Worm (Caenorhabditis elegans) whole organism, L3 larva: ENCODE results near the gene mig-38.

ENCODE experiments used
- R02D3.7 ChIP-seq: fragments of 150-350 bp; optimal IDR thresholded peaks from 2 replicates; lab custom pipeline; 2014; ENCODE audit warnings: missing biosample characterization, missing genetic modification characterization
- ZK546.5 ChIP-seq: sonication (generic microtip); optimal IDR thresholded peaks from 2 replicates; lab custom pipeline; 2017; ENCODE audit warnings: missing biosample characterization, missing genetic modification characterization
- aly-2 ChIP-seq: fragments of 150-350 bp; optimal IDR thresholded peaks from 2 replicates; lab custom pipeline; 2014; ENCODE audit warnings: missing biosample characterization, missing genetic modification characterization
- ama-1 ChIP-seq: fragments of 150-350 bp; optimal IDR thresholded peaks from 2 replicates; lab custom pipeline; 2018
- ceh-16 ChIP-seq: sonication (generic microtip); optimal IDR thresholded peaks from 2 replicates; lab custom pipeline; 2017; ENCODE audit warnings: missing biosample characterization, missing genetic modification characterization
- ceh-28 ChIP-seq: fragments of 150-350 bp; optimal IDR thresholded peaks from 2 replicates; lab custom pipeline; 2014; ENCODE audit warnings: missing biosample characterization, missing genetic modification reagents, missing genetic modification characterization
- ceh-82 ChIP-seq: fragments of 150-350 bp; optimal IDR thresholded peaks from 2 replicates; lab custom pipeline; 2014; ENCODE audit warnings: missing biosample characterization, missing genetic modification characterization
- ceh-9 ChIP-seq: sonication (generic microtip); optimal IDR thresholded peaks from 2 replicates; lab custom pipeline; 2018; ENCODE audit warnings: missing biosample characterization, missing genetic modification characterization
- daf-12 ChIP-seq: fragments of 150-350 bp; optimal IDR thresholded peaks from 2 replicates; lab custom pipeline; 2014; ENCODE audit warnings: missing biosample characterization, missing genetic modification reagents, missing genetic modification characterization
- egl-27 ChIP-seq: sonication (generic microtip); optimal IDR thresholded peaks from 4 replicates; lab custom pipeline; 2017; ENCODE audit warnings: missing biosample characterization, missing genetic modification reagents, missing genetic modification characterization
- egl-5 ChIP-seq: fragments of 150-350 bp; optimal IDR thresholded peaks from 2 replicates; lab custom pipeline; 2017; ENCODE audit warnings: missing biosample characterization, missing genetic modification reagents, missing genetic modification characterization, inconsistent platforms
- elt-1 ChIP-seq: fragments of 150-350 bp; optimal IDR thresholded peaks from 2 replicates; lab custom pipeline; 2014; ENCODE audit warnings: missing biosample characterization, missing genetic modification characterization
- elt-2 ChIP-seq: sonication (generic microtip); optimal IDR thresholded peaks from 2 replicates; lab custom pipeline; 2016; ENCODE audit warnings: missing genetic modification reagents, mild to moderate bottlenecking, missing genetic modification characterization, missing compliant biosample characterization
- elt-3 ChIP-seq, 3 experiments: fragments of 150-350 bp in 1 of 3; sonication (generic microtip) in 2 of 3; optimal IDR thresholded peaks; 2 replicates in 2 of 3; 4 replicates in 1 of 3; lab custom pipeline; 2014 to 2017; ENCODE audit warnings: missing biosample characterization in 3 of 3, missing genetic modification characterization in 3 of 3
- eor-1 ChIP-seq, 2 experiments: fragments of 150-350 bp; optimal IDR thresholded peaks; 2 replicates each; lab custom pipeline; 2014 to 2018; ENCODE audit warnings: missing biosample characterization in 2 of 2, missing genetic modification characterization in 2 of 2
- fkh-10 ChIP-seq: sonication (generic microtip); optimal IDR thresholded peaks from 2 replicates; lab custom pipeline; 2017; ENCODE audit warnings: missing biosample characterization, missing genetic modification reagents, missing genetic modification characterization
- fkh-2 ChIP-seq: fragments of 150-350 bp; optimal IDR thresholded peaks from 2 replicates; lab custom pipeline; 2014; ENCODE audit warnings: missing biosample characterization, missing genetic modification reagents, missing genetic modification characterization
- fos-1 ChIP-seq: fragments of 150-350 bp; optimal IDR thresholded peaks from 2 replicates; lab custom pipeline; 2014; ENCODE audit warnings: missing biosample characterization, missing genetic modification characterization
- hmg-11 ChIP-seq: sonication (generic microtip); optimal IDR thresholded peaks from 2 replicates; lab custom pipeline; 2016; ENCODE audit warnings: missing genetic modification characterization, missing compliant biosample characterization
- jun-1 ChIP-seq: fragments of 150-350 bp; optimal IDR thresholded peaks from 2 replicates; lab custom pipeline; 2014; ENCODE audit warnings: missing biosample characterization, missing genetic modification reagents, missing genetic modification characterization
- lin-15B ChIP-seq: fragments of 150-350 bp; optimal IDR thresholded peaks from 2 replicates; lab custom pipeline; 2014; ENCODE audit warnings: missing biosample characterization, missing genetic modification characterization
- lin-39 ChIP-seq: fragments of 150-350 bp; optimal IDR thresholded peaks from 2 replicates; lab custom pipeline; 2018; ENCODE audit warnings: missing biosample characterization, missing genetic modification reagents, missing genetic modification characterization
- lsy-12 ChIP-seq: sonication (generic microtip); optimal IDR thresholded peaks from 2 replicates; lab custom pipeline; 2016; ENCODE audit warnings: mild to moderate bottlenecking, missing genetic modification characterization, missing compliant biosample characterization
- mdl-1 ChIP-seq: fragments of 150-350 bp; optimal IDR thresholded peaks from 2 replicates; lab custom pipeline; 2014; ENCODE audit warnings: missing biosample characterization, missing genetic modification characterization
- mml-1 ChIP-seq: fragments of 150-350 bp; sonication (generic microtip); optimal IDR thresholded peaks from 3 replicates; lab custom pipeline; 2014; ENCODE audit warnings: missing biosample characterization, missing genetic modification characterization
- nfya-1 ChIP-seq: sonication (generic microtip); optimal IDR thresholded peaks from 2 replicates; lab custom pipeline; 2017; ENCODE audit warnings: missing genetic modification characterization, mild to moderate bottlenecking, missing compliant biosample characterization, antibody characterized with exemption, moderate library complexity; ENCODE audit not compliant: insufficient read depth
- nhr-11 ChIP-seq: fragments of 150-350 bp; optimal IDR thresholded peaks from 2 replicates; lab custom pipeline; 2014; ENCODE audit warnings: missing biosample characterization, missing genetic modification characterization
- nhr-12 ChIP-seq: fragments of 150-350 bp; optimal IDR thresholded peaks from 2 replicates; lab custom pipeline; 2014; ENCODE audit warnings: missing biosample characterization, missing genetic modification characterization
- nhr-23 ChIP-seq: fragments of 150-350 bp; optimal IDR thresholded peaks from 2 replicates; lab custom pipeline; 2014; ENCODE audit warnings: missing biosample characterization, missing genetic modification reagents, missing genetic modification characterization
- nhr-237 ChIP-seq: fragments of 150-350 bp; optimal IDR thresholded peaks from 2 replicates; lab custom pipeline; 2014; ENCODE audit warnings: missing biosample characterization, missing genetic modification characterization
- nhr-25 ChIP-seq: sonication (generic microtip); optimal IDR thresholded peaks from 2 replicates; lab custom pipeline; 2017; ENCODE audit warnings: missing biosample characterization, missing genetic modification characterization
- nhr-28 ChIP-seq: fragments of 150-350 bp; optimal IDR thresholded peaks from 2 replicates; lab custom pipeline; 2014; ENCODE audit warnings: missing biosample characterization, missing genetic modification characterization
- nhr-43 ChIP-seq: sonication (generic microtip); optimal IDR thresholded peaks from 2 replicates; lab custom pipeline; 2016; ENCODE audit warnings: mild to moderate bottlenecking, missing genetic modification characterization, missing compliant biosample characterization; ENCODE audit not compliant: poor library complexity, severe bottlenecking
- nhr-67 ChIP-seq: fragments of 150-350 bp; optimal IDR thresholded peaks from 2 replicates; lab custom pipeline; 2014; ENCODE audit warnings: missing biosample characterization, missing genetic modification characterization
- nhr-76 ChIP-seq: fragments of 150-350 bp; sonication (generic microtip); optimal IDR thresholded peaks from 5 replicates; lab custom pipeline; 2014; ENCODE audit warnings: missing biosample characterization, missing genetic modification characterization
- nhr-77 ChIP-seq: fragments of 150-350 bp; optimal IDR thresholded peaks from 2 replicates; lab custom pipeline; 2014; ENCODE audit warnings: missing biosample characterization, missing genetic modification characterization
- pha-4 ChIP-seq: fragments of 150-350 bp; optimal IDR thresholded peaks from 2 replicates; lab custom pipeline; 2014; ENCODE audit warnings: missing biosample characterization, missing genetic modification reagents, missing genetic modification characterization
- pqm-1 ChIP-seq: fragments of 150-350 bp; optimal IDR thresholded peaks from 2 replicates; lab custom pipeline; 2017; ENCODE audit warnings: missing biosample characterization, missing genetic modification characterization, inconsistent platforms
- sea-2 ChIP-seq: fragments of 150-350 bp; sonication (generic microtip); optimal IDR thresholded peaks from 4 replicates; lab custom pipeline; 2014; ENCODE audit warnings: missing biosample characterization, missing genetic modification reagents, missing genetic modification characterization
- skn-1 ChIP-seq: fragments of 150-350 bp; optimal IDR thresholded peaks from 2 replicates; lab custom pipeline; 2014; ENCODE audit warnings: missing biosample characterization, missing genetic modification characterization
- snpc-4 ChIP-seq: fragments of 150-350 bp; optimal IDR thresholded peaks from 2 replicates; lab custom pipeline; 2014; ENCODE audit warnings: missing biosample characterization, missing genetic modification characterization
- tbx-2 ChIP-seq: sonication (generic microtip); optimal IDR thresholded peaks from 2 replicates; lab custom pipeline; 2016; ENCODE audit warnings: mild to moderate bottlenecking, missing genetic modification characterization, missing compliant biosample characterization
- unc-39 ChIP-seq: sonication (generic microtip); optimal IDR thresholded peaks from 4 replicates; lab custom pipeline; 2017; ENCODE audit warnings: missing biosample characterization, missing genetic modification characterization
- unc-62 ChIP-seq: fragments of 150-350 bp; sonication (generic microtip); optimal IDR thresholded peaks from 4 replicates; lab custom pipeline; 2014; ENCODE audit warnings: missing biosample characterization, missing genetic modification reagents, missing genetic modification characterization
- zag-1 ChIP-seq: fragments of 150-350 bp; optimal IDR thresholded peaks from 2 replicates; lab custom pipeline; 2014; ENCODE audit warnings: missing biosample characterization, missing genetic modification characterization
- ztf-11 ChIP-seq: fragments of 150-350 bp; optimal IDR thresholded peaks from 2 replicates; lab custom pipeline; 2014; ENCODE audit warnings: missing biosample characterization, missing genetic modification characterization
- ztf-4 ChIP-seq: fragments of 150-350 bp; optimal IDR thresholded peaks from 2 replicates; lab custom pipeline; 2014; ENCODE audit warnings: missing biosample characterization, missing genetic modification characterization

mig-38 gene

ce11 chrIV:11635437-11636408 is 41.7 kb downstream of the mig-38 start, which contains the start of gene mars-1:
mars-1 (minus strand) TSS chrIV:11635487.
- no peak for TF ChIP-seq sea-2 (GFP tag; lab: Kevin White, UChicago)
- peak; percentile 32 for TF ChIP-seq elt-2 (tag; lab: Kevin White, UChicago)
- TF ChIP-seq skn-1 (tag; lab: Kevin White, UChicago), result peak; percentile 39
- TF ChIP-seq ceh-9 (tag; lab: Kevin White, UChicago), result no peak
- TF ChIP-seq ZK546.5 (tag; lab: Kevin White, UChicago), result no peak
- TF ChIP-seq zag-1 (tag; lab: Kevin White, UChicago), result no peak
- no peak for TF ChIP-seq ama-1 (lab: Kevin White, UChicago)
- peak; percentile 76 for TF ChIP-seq pha-4 (tag; lab: Kevin White, UChicago)
- no peak for TF ChIP-seq ceh-16 (tag; lab: Kevin White, UChicago)
- peak; percentile 10 for TF ChIP-seq hmg-11 (tag; lab: Kevin White, UChicago)
- TF ChIP-seq nhr-25 (tag; lab: Kevin White, UChicago), result peak; percentile 61
- no peak for TF ChIP-seq nhr-77 (tag; lab: Kevin White, UChicago)
- TF ChIP-seq nhr-12 (tag; lab: Kevin White, UChicago), result no peak
- no peak for TF ChIP-seq nhr-76 (tag; lab: Kevin White, UChicago)
- TF ChIP-seq fos-1, result no peak
- TF ChIP-seq ztf-4 (tag; lab: Kevin White, UChicago), result no peak
- TF ChIP-seq egl-5, result no peak
- no peak for TF ChIP-seq unc-39 (tag; lab: Kevin White, UChicago)
- no peak for TF ChIP-seq eor-1 (tag; optimal IDR thresholded peaks at IDR 0.05; lab: Kevin White, UChicago)
- no peak for TF ChIP-seq ztf-11 (tag; lab: Kevin White, UChicago)
- no peak for TF ChIP-seq elt-1
- TF ChIP-seq R02D3.7 (tag; lab: Kevin White, UChicago), result no peak
- TF ChIP-seq nhr-23, result peak; percentile 56
- no peak for TF ChIP-seq nhr-237 (tag; lab: Kevin White, UChicago)
- peak; percentile 25 for TF ChIP-seq fkh-10
- no peak for TF ChIP-seq aly-2 (tag; lab: Kevin White, UChicago)
- no peak for TF ChIP-seq elt-3 (tag; optimal IDR thresholded peaks at IDR 0.05; lab: Kevin White, UChicago)
- no peak for TF ChIP-seq pqm-1
- no peak for TF ChIP-seq unc-62 (GFP tag; lab: Kevin White, UChicago)
- no peak for TF ChIP-seq jun-1 (tag; lab: Kevin White, UChicago)
- no peak for TF ChIP-seq tbx-2 (tag; lab: Kevin White, UChicago)
- TF ChIP-seq nhr-28 (tag; lab: Kevin White, UChicago), result no peak
- TF ChIP-seq lsy-12 (tag; lab: Kevin White, UChicago), result peak; percentile 22
- peak; percentile 31 for TF ChIP-seq nhr-43 (tag; lab: Kevin White, UChicago)
- TF ChIP-seq nhr-67 (tag; lab: Kevin White, UChicago), result no peak
- no peak for TF ChIP-seq ceh-82 (tag; lab: Kevin White, UChicago)
- TF ChIP-seq mdl-1 (tag; lab: Kevin White, UChicago), result no peak
- TF ChIP-seq fkh-2, result no peak
- no peak for TF ChIP-seq mml-1 (tag; lab: Kevin White, UChicago)
- no peak for TF ChIP-seq egl-27 (tag; lab: Kevin White, UChicago)
- TF ChIP-seq ceh-28 (tag; lab: Kevin White, UChicago), result no peak
- peak; percentile 58 for TF ChIP-seq nfya-1
- peak; percentile 18 for TF ChIP-seq snpc-4
- no peak for TF ChIP-seq daf-12 (tag; lab: Kevin White, UChicago)
- peak; percentile 80 for TF ChIP-seq lin-15B (tag; lab: Kevin White, UChicago)
- TF ChIP-seq nhr-11 (tag; lab: Kevin White, UChicago), result peak; percentile 34
- TF ChIP-seq lin-39 (tag; lab: Kevin White, UChicago), result no peak
